Fruit fly (Drosophila melanogaster) ovary, adult (tissue): ENCODE data around the gene Sarm.

Source experiments
- CG17801 ChIP-seq: fragments of 200-800 bp; optimal IDR thresholded peaks from 2 replicates; lab custom pipeline; 2019; ENCODE audit warnings: missing biosample characterization, mild to moderate bottlenecking, missing genetic modification characterization, moderate library complexity; ENCODE audit not compliant: partially characterized antibody

Sarm gene

DNA sequence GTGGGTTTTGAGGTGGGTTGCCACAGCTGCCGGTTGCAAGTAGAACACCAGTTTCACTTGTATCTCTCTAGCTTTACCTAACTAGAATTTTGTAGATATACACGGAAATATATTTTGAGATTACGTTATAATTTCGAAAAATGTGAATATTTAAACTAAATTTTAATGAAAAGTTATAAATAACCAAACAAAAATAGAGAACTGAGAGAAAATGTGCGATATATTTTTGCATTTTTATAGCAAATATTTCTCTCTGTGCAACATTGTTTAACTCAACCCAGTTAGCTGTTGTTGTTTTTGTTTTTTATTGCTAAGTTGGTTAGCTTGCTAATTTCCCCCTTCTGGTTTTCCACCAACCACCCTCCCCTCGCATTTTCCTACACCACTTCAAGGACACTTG lies 20.1 kb upstream of the Sarm start:
- TF ChIP-seq CG17801, result no peak

DNA sequence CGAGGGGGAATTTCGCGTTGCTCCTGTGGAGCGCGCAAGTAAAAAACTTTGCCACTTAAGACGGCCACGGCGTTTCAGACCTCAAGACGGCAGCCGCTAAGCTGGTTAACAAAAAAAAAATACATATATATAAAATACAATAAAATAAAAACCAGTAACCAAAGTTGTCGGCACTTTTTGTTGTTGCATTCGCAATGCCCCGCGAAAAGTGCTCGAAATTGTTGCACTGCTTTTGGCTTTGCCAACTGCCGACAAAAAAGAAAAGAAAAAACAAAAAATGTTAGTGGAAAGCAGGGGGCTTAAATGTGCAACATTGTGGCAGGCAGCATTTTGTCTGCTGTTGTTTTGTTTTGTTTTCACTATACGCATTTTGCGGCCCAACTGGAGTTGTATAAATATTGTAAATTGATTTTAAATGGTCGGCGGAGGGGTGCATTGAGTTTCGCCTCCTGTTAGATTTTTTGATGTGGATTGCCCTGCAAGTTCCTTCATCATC lies 18.8 kb upstream of the Sarm start:
- TF ChIP-seq CG17801, result no peak

DNA sequence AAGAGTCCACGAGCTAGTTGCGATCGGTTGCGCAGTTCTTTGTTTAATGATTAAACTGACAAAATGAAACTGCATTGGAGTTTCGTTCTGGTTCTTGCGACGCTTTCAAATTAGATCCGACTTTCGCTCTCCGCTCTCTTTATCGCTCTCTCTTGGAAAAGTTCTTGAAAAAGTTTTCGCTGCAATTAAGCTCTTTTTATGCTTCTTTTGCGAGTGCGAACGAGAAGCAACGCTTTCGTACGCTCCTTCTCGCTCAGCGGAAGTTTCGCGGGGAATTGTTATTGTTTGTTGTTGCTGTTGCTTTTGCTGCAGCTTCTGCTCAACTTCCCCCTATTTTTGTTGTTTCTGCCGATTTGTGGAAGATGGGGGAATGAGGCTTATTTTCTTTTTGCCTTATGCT lies 7.3 kb upstream of the Sarm start:
- TF ChIP-seq CG17801, result no peak

dm6 chr3L:8056740-8057253 lies 6.9 kb upstream of the Sarm start:
- peak; percentile 52 for TF ChIP-seq CG17801

dm6 chr3L:8057423-8057822 lies 6.3 kb upstream of the Sarm start:
- no peak for TF ChIP-seq CG17801

- no peak for TF ChIP-seq CG17801
Measured at dm6 chr3L:8057823-8058189, 5.9 kb upstream of the Sarm start.

dm6 chr3L:8058190-8058997 lies 5.3 kb upstream of the Sarm start, which contains the start of gene bip1:
Gene bip1 (minus strand): TSS chr3L:8058713.
- TF ChIP-seq CG17801, result no peak

DNA sequence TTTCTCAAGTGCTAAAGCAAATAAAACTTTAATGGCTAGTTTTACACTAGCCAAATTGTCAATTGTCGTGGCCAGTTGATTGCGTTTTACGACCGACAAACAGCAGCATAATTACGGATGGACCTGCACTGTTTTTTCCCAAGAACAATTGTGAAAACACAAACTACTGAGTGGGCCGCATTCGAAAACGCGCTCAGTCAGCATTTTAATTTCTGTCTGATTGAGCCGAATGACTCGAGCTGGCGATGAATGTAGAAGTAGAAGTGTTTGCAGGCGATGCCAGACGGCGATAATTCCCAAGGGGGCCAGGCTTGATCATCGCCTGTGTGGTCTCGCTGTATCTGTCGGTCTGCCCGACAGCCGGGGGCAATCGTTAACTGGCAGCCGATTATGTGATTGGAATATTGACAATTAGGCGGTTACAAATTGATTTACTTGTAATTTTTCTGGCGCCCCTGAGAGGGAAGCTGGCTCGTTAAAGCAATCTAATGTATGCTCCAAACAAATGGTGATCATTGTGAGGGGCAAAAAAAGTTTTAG lies 4.0 kb upstream of the Sarm start:
- TF ChIP-seq CG17801, result no peak

- TF ChIP-seq CG17801, result peak; percentile 21
Measured at dm6 chr3L:8060188-8060856, 3.4 kb upstream of the Sarm start.

DNA sequence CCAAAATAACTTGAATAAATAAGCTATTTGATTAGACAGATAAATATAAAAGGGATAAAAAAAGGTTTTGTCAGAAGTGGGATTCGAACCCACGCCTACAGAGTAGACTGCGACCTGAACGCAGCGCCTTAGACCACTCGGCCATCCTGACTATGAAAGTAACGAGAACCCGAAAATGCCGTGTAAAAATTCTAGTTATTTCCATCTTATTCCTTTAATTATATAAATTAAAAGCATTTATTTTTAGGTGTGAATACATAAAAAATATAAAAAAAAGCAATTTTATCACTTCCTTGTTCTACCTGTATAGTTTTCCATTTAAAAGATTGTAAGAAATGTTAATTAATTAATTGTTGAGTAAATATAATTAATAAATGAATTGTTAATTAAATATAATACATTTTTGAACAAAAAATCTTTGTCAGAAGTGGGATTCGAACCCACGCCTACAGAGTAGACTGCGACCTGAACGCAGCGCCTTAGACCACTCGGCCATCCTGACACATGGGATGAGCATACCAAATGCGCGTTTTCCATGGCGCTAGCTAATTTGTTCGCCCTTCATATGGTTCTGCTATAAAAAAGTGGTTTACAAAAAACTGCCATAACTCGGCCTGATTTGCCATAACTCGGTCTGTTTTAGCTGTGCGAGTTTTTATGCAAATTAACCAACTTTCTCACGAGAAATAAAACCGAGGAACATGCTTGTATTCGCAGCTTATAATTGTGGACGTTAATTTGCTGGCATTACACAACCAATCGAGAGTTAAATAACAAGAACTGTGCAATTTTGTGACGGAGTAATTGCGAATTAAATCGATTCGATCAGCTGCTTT lies 2.1 kb downstream of the Sarm start:
- no peak for TF ChIP-seq CG17801

DNA sequence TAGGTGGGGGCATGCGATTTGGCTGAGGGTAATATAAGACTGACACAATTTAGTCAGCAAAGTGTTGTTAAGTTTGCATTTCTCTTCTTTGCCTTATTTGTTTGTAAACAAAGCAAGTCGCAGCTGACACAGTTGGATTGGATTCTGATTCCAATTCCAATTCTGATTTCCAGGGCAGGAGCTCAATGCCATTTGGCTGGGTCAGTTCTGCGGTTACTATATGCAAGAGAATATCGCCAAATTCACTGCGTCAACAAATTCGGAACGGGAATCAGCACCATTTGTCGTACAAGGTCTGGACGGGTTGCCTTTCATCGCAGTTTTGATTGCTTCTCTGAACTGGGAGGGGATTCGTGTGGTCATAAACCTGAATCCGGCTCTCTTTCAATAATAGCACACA lies 3.8 kb downstream of the Sarm start:
- no peak for TF ChIP-seq CG17801

DNA sequence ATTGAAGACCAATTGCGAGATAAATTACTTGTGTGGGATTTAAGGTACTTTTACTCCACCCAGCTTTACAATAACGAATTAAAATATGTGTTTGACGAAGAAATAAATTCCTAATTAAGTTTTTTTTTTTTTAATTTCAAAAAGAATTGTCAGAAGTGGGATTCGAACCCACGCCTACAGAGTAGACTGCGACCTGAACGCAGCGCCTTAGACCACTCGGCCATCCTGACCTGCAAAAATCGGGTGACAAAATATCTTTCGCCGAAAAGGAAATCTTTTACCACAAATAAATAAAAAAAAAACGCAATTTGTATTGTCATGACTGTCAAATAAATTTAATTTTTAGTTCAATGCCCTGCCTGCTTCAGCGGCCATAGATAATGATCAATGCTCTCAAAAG lies 4.4 kb downstream of the Sarm start:
- TF ChIP-seq CG17801, result no peak

- TF ChIP-seq CG17801, result no peak
Measured at dm6 chr3L:8069167-8069566, 5.5 kb downstream of the Sarm start, which contains the start of gene CG42590. Gene CG42590 (minus strand): TSS chr3L:8069267.

DNA sequence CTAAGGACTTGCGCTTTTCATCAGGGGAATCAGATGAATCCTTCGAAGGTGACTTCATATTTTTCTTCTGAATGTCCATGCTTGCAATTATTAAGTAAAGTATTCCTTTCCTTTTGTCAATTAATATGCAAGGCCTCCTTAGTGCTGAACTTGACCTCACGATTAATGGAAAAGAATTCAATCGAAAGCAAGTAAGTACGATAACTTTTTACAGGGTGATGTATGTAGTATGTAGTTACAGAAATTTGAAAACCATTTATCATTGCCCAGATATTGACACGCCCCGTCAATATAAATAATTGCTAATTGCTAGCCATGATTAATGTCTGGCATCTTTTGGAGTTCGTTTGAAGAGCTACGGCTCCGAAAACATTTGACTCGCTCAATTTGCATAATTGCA lies 6.2 kb downstream of the Sarm start, which contains the start of gene CG42591:
TSS of gene CG42591 (minus strand) at position 101 of the 400 bp plus-strand sequence.
- no peak for TF ChIP-seq CG17801

DNA sequence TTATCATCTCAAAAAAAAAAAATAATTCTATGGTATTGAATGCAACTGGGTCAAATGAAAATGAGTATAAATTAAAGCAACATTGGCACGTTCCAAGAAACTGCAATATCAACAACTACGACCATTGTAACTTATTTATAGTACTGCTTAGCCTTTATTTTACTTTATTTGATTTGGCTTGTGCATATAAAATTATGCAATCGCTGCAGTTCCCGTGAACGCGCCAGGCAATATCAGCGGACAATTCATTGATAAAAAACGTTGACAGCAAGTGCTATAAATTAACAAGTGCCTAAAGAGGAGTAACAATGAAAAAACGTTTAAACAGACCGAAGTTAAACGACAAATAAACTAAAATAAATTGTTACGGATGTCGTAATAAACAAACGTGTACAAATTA lies 7.5 kb downstream of the Sarm start:
- TF ChIP-seq CG17801, result no peak

DNA sequence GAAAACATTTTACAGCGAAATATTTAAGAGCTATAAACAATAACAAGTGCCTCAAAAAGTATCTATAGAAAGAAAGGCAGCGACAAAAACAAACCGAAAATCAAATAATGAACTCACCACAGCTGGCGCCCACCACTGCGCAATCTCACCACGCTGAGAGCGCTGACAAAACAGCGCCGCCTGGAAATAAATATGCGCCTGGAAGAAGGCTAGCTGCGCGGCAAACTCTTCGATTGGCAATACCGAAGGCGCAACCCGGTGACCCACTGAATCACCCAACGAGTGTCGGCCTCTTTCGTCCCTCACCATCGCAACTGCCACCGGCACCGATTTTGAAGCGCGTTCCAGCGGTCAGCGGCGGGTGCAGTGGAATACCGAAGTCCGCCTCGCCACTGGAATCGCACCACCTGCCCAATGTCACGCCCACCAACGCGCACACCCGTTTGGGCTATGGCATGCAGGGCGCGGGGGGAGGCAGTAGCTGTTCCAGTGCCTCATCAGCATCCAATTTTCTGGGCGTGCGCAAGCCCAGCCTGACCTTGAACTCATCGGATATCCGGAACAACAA lies 8.1 kb downstream of the Sarm start:
- no peak for TF ChIP-seq CG17801
